Worm (Caenorhabditis elegans) whole organism, early embryonic: ENCODE measurements around the gene rike-1.

ENCODE experiments used
- F13C5.2 ChIP-seq: sonication (generic microtip); optimal IDR thresholded peaks from 2 replicates; lab custom pipeline; 2017; ENCODE audit warnings: mild to moderate bottlenecking, missing genetic modification characterization, inconsistent platforms, missing compliant biosample characterization
- ama-1 ChIP-seq: fragments of 150-350 bp; optimal IDR thresholded peaks from 2 replicates; lab custom pipeline; 2014
- ceh-13 ChIP-seq: fragments of 200-800 bp; sonication (Bioruptor generic); optimal IDR thresholded peaks from 2 replicates; lab custom pipeline; 2018; ENCODE audit warnings: mild to moderate bottlenecking, missing genetic modification characterization, missing compliant biosample characterization
- ceh-36 ChIP-seq: sonication (generic microtip); optimal IDR thresholded peaks from 2 replicates; lab custom pipeline; 2016; ENCODE audit warnings: missing genetic modification characterization, inconsistent platforms, missing compliant biosample characterization
- ets-7 ChIP-seq: sonication (generic microtip); optimal IDR thresholded peaks from 2 replicates; lab custom pipeline; 2016; ENCODE audit warnings: missing genotype, missing genetic modification characterization, missing compliant biosample characterization
- hnd-1 ChIP-seq: sonication (generic microtip); optimal IDR thresholded peaks from 2 replicates; lab custom pipeline; 2016; ENCODE audit warnings: missing genetic modification characterization, missing compliant biosample characterization
- pes-1 ChIP-seq: fragments of 200-800 bp; sonication (Bioruptor generic); IDR thresholded peaks from 2 replicates; pipeline ENCODE4 v1.3.6; 2022; ENCODE audit warnings: missing genetic modification reagents, missing genetic modification characterization, missing compliant biosample characterization
- tbx-37 ChIP-seq: fragments of 200-800 bp; sonication (Bioruptor generic); conservative IDR thresholded peaks from 2 replicates; pipeline ENCODE4 v1.3.6; 2022; ENCODE audit warnings: missing genetic modification reagents, missing genetic modification characterization, missing compliant biosample characterization
- tra-4 ChIP-seq: sonication (generic microtip); optimal IDR thresholded peaks from 2 replicates; lab custom pipeline; 2017; ENCODE audit warnings: missing genetic modification characterization, missing compliant biosample characterization

DNA sequence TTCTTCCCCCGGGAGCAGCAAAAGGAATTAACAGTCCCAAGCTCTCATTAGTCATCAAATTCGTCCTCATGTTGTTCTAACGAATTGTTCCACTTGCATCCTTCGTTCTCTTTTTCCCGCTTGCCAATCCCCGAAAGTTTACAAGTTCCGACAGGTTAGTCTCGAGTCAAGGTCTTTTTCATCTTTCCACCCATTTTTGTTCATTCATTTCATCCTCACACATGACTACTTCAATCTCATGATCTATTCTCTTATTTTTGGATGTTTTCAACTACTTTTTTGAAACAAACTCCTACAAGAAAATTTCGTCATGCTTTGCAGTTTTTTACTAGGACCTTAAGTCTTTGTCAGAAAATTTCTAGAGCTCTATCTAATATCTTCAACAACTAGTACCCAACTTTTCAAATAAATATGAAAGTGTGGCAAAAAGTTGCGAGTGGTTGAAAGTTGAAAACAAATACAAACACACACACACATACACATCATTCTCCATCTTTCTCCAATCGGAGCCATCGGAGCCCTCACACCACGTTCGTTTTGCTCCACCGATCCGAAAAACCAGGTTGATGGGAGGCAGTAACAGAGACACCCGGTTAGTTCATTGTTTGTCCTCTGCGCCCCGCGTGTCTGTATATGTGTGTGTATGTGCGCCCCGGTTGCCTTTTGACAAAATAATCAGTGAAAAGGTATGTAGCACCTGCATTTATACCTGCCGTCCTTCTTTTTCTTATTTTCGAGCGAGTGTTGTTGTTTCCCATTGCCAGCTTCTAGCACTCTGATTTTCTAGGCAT lies 46.4 kb downstream of the rike-1 start:
- TF ChIP-seq ama-1 (lab: Kevin White, UChicago) (no peak), tbx-37 (GFP tag; lab: Robert Waterston, UW) (no peak), ceh-36 (tag; lab: Kevin White, UChicago) (no peak), pes-1 (no peak), ets-7 (tag; lab: Kevin White, UChicago) (no peak), ceh-13 (GFP tag; lab: Kevin White, UChicago) (no peak), hnd-1 (tag; lab: Kevin White, UChicago) (no peak), tra-4 (tag; lab: Kevin White, UChicago) (no peak), F13C5.2 (tag; lab: Kevin White, UChicago) (no peak)
